Worm (Caenorhabditis elegans) whole organism, L4/young adult: ENCODE data around the gene C14A4.9.

Source experiments
- W03F9.2 ChIP-seq: fragments of 150-350 bp; optimal IDR thresholded peaks from 2 replicates; lab custom pipeline; 2014; ENCODE audit warnings: missing biosample characterization, missing genetic modification characterization
- dao-5 ChIP-seq: sonication (generic microtip); optimal IDR thresholded peaks from 2 replicates; lab custom pipeline; 2016; ENCODE audit warnings: missing genotype, missing genetic modification characterization, moderate library complexity, missing compliant biosample characterization
- him-1 ChIP-seq: sonication (generic microtip); optimal IDR thresholded peaks from 2 replicates; lab custom pipeline; 2016; ENCODE audit warnings: missing genotype, missing genetic modification reagents, missing genetic modification characterization, missing compliant biosample characterization

ce11 chrII:10569498-10569897 is 29.6 kb upstream of the C14A4.9 start:
- no peak for TF ChIP-seq him-1 (tag; lab: Kevin White, UChicago)
- TF ChIP-seq dao-5 (tag; lab: Kevin White, UChicago): no peak
- no peak for TF ChIP-seq W03F9.2 (tag; lab: Kevin White, UChicago)
